Fruit fly (Drosophila melanogaster) whole organism, prepupa: ENCODE measurements around the gene Ran.
A peak's percentile ranks its signal among the peaks of the same experiment; 100 is the strongest.

Experiments used
- CG10631 ChIP-seq: fragments of 200-800 bp; sonication (Bioruptor generic); optimal IDR thresholded peaks from 2 replicates; lab custom pipeline; 2016; ENCODE audit warnings: missing biosample characterization, missing genetic modification characterization
- CG10669 ChIP-seq: fragments of 200-800 bp; sonication (Bioruptor generic); optimal IDR thresholded peaks from 3 replicates; lab custom pipeline; 2018; ENCODE audit warnings: missing biosample characterization, mild to moderate bottlenecking, missing genetic modification characterization, moderate library complexity
- CG11294 ChIP-seq: fragments of 200-800 bp; sonication (Bioruptor generic); IDR thresholded peaks from 2 replicates; pipeline ENCODE4 v1.3.6; 2022; ENCODE audit warnings: missing biosample characterization, missing genetic modification characterization
- CG11762 ChIP-seq: fragments of 200-800 bp; sonication (Bioruptor generic); optimal IDR thresholded peaks from 3 replicates; lab custom pipeline; 2016; ENCODE audit warnings: missing biosample characterization, missing genetic modification characterization; ENCODE audit not compliant: insufficient read depth
- CG15336 ChIP-seq: fragments of 200-800 bp; sonication (Bioruptor generic); IDR thresholded peaks from 2 replicates; pipeline ENCODE4 v1.3.6; 2022; ENCODE audit warnings: missing biosample characterization, missing genetic modification characterization
- CG16779 ChIP-seq: fragments of 200-800 bp; sonication (Bioruptor generic); optimal IDR thresholded peaks from 3 replicates; lab custom pipeline; 2017; ENCODE audit warnings: missing biosample characterization, mild to moderate bottlenecking, missing genetic modification characterization
- CG3032 ChIP-seq: fragments of 200-800 bp; optimal IDR thresholded peaks from 2 replicates; lab custom pipeline; 2019; ENCODE audit warnings: missing biosample characterization, mild to moderate bottlenecking, missing genetic modification characterization, moderate library complexity
- CG32006 ChIP-seq: fragments of 200-800 bp; sonication (Bioruptor generic); optimal IDR thresholded peaks from 3 replicates; lab custom pipeline; 2017; ENCODE audit warnings: missing biosample characterization, mild to moderate bottlenecking, missing genetic modification characterization
- CG34406 ChIP-seq: fragments of 200-800 bp; sonication (Bioruptor generic); optimal IDR thresholded peaks from 3 replicates; lab custom pipeline; 2016; ENCODE audit warnings: missing biosample characterization, missing genetic modification characterization
- CG3919 ChIP-seq: fragments of 200-800 bp; sonication (Bioruptor generic); optimal IDR thresholded peaks from 3 replicates; lab custom pipeline; 2016; ENCODE audit warnings: missing biosample characterization, missing genetic modification characterization
- CG4318 ChIP-seq: fragments of 200-800 bp; sonication (Bioruptor generic); optimal IDR thresholded peaks from 3 replicates; lab custom pipeline; 2017; ENCODE audit warnings: missing biosample characterization, mild to moderate bottlenecking, missing genetic modification characterization
- CG6163 ChIP-seq: fragments of 200-800 bp; sonication (Bioruptor generic); IDR thresholded peaks from 3 replicates; pipeline ENCODE4 v1.3.6; 2022; ENCODE audit warnings: missing biosample characterization, missing genetic modification characterization
- CG6276 ChIP-seq: fragments of 200-800 bp; sonication (Bioruptor generic); optimal IDR thresholded peaks from 2 replicates; lab custom pipeline; 2017; ENCODE audit warnings: missing biosample characterization, mild to moderate bottlenecking, missing genetic modification characterization
- CG6792 ChIP-seq: fragments of 200-800 bp; sonication (Bioruptor generic); optimal IDR thresholded peaks from 3 replicates; lab custom pipeline; 2016; ENCODE audit warnings: missing biosample characterization, missing genetic modification characterization
- CG6808 ChIP-seq: fragments of 200-800 bp; sonication (Bioruptor generic); optimal IDR thresholded peaks from 3 replicates; lab custom pipeline; 2017; ENCODE audit warnings: missing biosample characterization, missing genetic modification characterization, mild to moderate bottlenecking, moderate library complexity, missing genetic modification reagents
- CG6854 ChIP-seq: fragments of 200-800 bp; sonication (Bioruptor generic); optimal IDR thresholded peaks from 2 replicates; lab custom pipeline; 2017; ENCODE audit warnings: missing biosample characterization, mild to moderate bottlenecking, missing genetic modification characterization
- CG7368 ChIP-seq: fragments of 200-800 bp; sonication (Bioruptor generic); optimal IDR thresholded peaks from 3 replicates; lab custom pipeline; 2016; ENCODE audit warnings: missing biosample characterization, missing genetic modification characterization
- CG8119 ChIP-seq: fragments of 200-800 bp; sonication (Bioruptor generic); IDR thresholded peaks from 3 replicates; pipeline ENCODE4 v1.3.6; 2022; ENCODE audit warnings: missing biosample characterization, missing genetic modification characterization
- CG8319 ChIP-seq: fragments of 200-800 bp; sonication (Bioruptor generic); optimal IDR thresholded peaks from 3 replicates; lab custom pipeline; 2016; ENCODE audit warnings: missing biosample characterization, missing genetic modification characterization
- CG8632 ChIP-seq: fragments of 200-800 bp; sonication (Bioruptor generic); optimal IDR thresholded peaks from 3 replicates; lab custom pipeline; 2016; ENCODE audit warnings: missing biosample characterization, missing genetic modification characterization
- CG9139 ChIP-seq: fragments of 200-800 bp; sonication (Bioruptor generic); optimal IDR thresholded peaks from 3 replicates; lab custom pipeline; 2017; ENCODE audit warnings: missing biosample characterization, mild to moderate bottlenecking, missing genetic modification characterization
- Eip75B ChIP-seq: fragments of 200-800 bp; sonication (Bioruptor generic); optimal IDR thresholded peaks from 3 replicates; lab custom pipeline; 2016; ENCODE audit warnings: missing biosample characterization, missing genetic modification characterization
- Eip93F ChIP-seq: fragments of 200-800 bp; sonication (Bioruptor generic); optimal IDR thresholded peaks from 2 replicates; lab custom pipeline; 2016; ENCODE audit warnings: missing biosample characterization, mild to moderate bottlenecking, missing genetic modification characterization
- Ets21C ChIP-seq: fragments of 200-800 bp; sonication (Bioruptor generic); optimal IDR thresholded peaks from 3 replicates; lab custom pipeline; 2016; ENCODE audit warnings: missing biosample characterization, missing genetic modification characterization
- Ets96B ChIP-seq: fragments of 200-800 bp; optimal IDR thresholded peaks from 2 replicates; lab custom pipeline; 2019; ENCODE audit warnings: missing biosample characterization, mild to moderate bottlenecking, missing genetic modification characterization, moderate library complexity
- Gug ChIP-seq: fragments of 200-800 bp; sonication (Bioruptor generic); IDR thresholded peaks from 2 replicates; pipeline ENCODE4 v1.3.6; 2022; ENCODE audit warnings: missing biosample characterization, missing genetic modification characterization
- Hr38 ChIP-seq: sonication (Bioruptor generic); optimal IDR thresholded peaks from 2 replicates; lab custom pipeline; 2016; ENCODE audit warnings: missing biosample characterization, missing genetic modification characterization
- Hr4 ChIP-seq: fragments of 200-800 bp; sonication (Bioruptor generic); optimal IDR thresholded peaks from 3 replicates; lab custom pipeline; 2016; ENCODE audit warnings: missing biosample characterization, missing genetic modification characterization
- Lpt ChIP-seq: fragments of 200-800 bp; sonication (Bioruptor generic); optimal IDR thresholded peaks from 3 replicates; lab custom pipeline; 2016; ENCODE audit warnings: missing biosample characterization, missing genetic modification characterization
- Met ChIP-seq: fragments of 200-800 bp; sonication (Bioruptor generic); optimal IDR thresholded peaks from 3 replicates; lab custom pipeline; 2016; ENCODE audit warnings: missing biosample characterization, missing genetic modification characterization
- OdsH ChIP-seq: fragments of 200-800 bp; sonication (Bioruptor generic); optimal IDR thresholded peaks from 3 replicates; lab custom pipeline; 2016; ENCODE audit warnings: missing biosample characterization, missing genetic modification characterization
- Sox102F ChIP-seq: fragments of 200-800 bp; sonication (Bioruptor generic); optimal IDR thresholded peaks from 2 replicates; lab custom pipeline; 2016; ENCODE audit warnings: missing biosample characterization, mild to moderate bottlenecking, missing genetic modification characterization
- achi ChIP-seq: fragments of 200-800 bp; sonication (Bioruptor generic); optimal IDR thresholded peaks from 3 replicates; lab custom pipeline; 2016; ENCODE audit warnings: missing biosample characterization, missing genetic modification characterization
- acj6 ChIP-seq: fragments of 200-800 bp; sonication (Bioruptor generic); optimal IDR thresholded peaks from 3 replicates; lab custom pipeline; 2016; ENCODE audit warnings: missing biosample characterization, missing genetic modification characterization
- dac ChIP-seq: fragments of 200-800 bp; sonication (Bioruptor generic); optimal IDR thresholded peaks from 2 replicates; lab custom pipeline; 2017; ENCODE audit warnings: missing biosample characterization, mild to moderate bottlenecking, missing genetic modification characterization
- dsx ChIP-seq: fragments of 200-800 bp; optimal IDR thresholded peaks from 3 replicates; lab custom pipeline; 2019; ENCODE audit warnings: missing biosample characterization, mild to moderate bottlenecking, missing genetic modification characterization, moderate library complexity; ENCODE audit not compliant: poor library complexity, severe bottlenecking
- eg ChIP-seq: fragments of 200-800 bp; sonication (Bioruptor generic); IDR thresholded peaks from 3 replicates; pipeline ENCODE4 v1.3.6; 2022; ENCODE audit warnings: missing biosample characterization, missing genetic modification characterization
- esn ChIP-seq: fragments of 200-800 bp; sonication (Bioruptor generic); optimal IDR thresholded peaks from 2 replicates; lab custom pipeline; 2016; ENCODE audit warnings: missing biosample characterization, mild to moderate bottlenecking, missing genetic modification characterization, moderate library complexity
- fkh ChIP-seq: fragments of 200-800 bp; sonication (Bioruptor generic); optimal IDR thresholded peaks from 3 replicates; lab custom pipeline; 2017; ENCODE audit warnings: missing biosample characterization, mild to moderate bottlenecking, missing genetic modification characterization, moderate library complexity
- lz ChIP-seq: fragments of 200-800 bp; sonication (Bioruptor generic); optimal IDR thresholded peaks from 3 replicates; lab custom pipeline; 2016; ENCODE audit warnings: missing biosample characterization, missing genetic modification characterization
- net ChIP-seq: fragments of 200-800 bp; sonication (Bioruptor generic); optimal IDR thresholded peaks from 3 replicates; lab custom pipeline; 2016; ENCODE audit warnings: missing biosample characterization, missing genetic modification characterization
- pdm3 ChIP-seq: fragments of 200-800 bp; sonication (Bioruptor generic); optimal IDR thresholded peaks from 3 replicates; lab custom pipeline; 2016; ENCODE audit warnings: missing biosample characterization, missing genetic modification characterization
- salr ChIP-seq, 2 experiments: fragments of 200-800 bp; sonication (Bioruptor generic); optimal IDR thresholded peaks; 3 replicates each; lab custom pipeline; 2016 to 2018; ENCODE audit warnings: missing biosample characterization in 2 of 2, missing genetic modification characterization in 2 of 2, mild to moderate bottlenecking in 1 of 2
- spab ChIP-seq: fragments of 200-800 bp; sonication (Bioruptor generic); optimal IDR thresholded peaks from 2 replicates; lab custom pipeline; 2017; ENCODE audit warnings: missing biosample characterization, mild to moderate bottlenecking, missing genetic modification characterization, missing genetic modification reagents
- ss ChIP-seq, 2 experiments: fragments of 200-800 bp; sonication (Bioruptor generic); optimal IDR thresholded peaks; 2 replicates in 1 of 2; 3 replicates in 1 of 2; lab custom pipeline; 2017 to 2018; ENCODE audit warnings: mild to moderate bottlenecking in 2 of 2, missing biosample characterization in 2 of 2, missing genetic modification characterization in 2 of 2, moderate library complexity in 1 of 2
- svp ChIP-seq: fragments of 200-800 bp; sonication (Bioruptor generic); peaks from one replicate; lab custom pipeline; 2016; ENCODE audit warnings: missing biosample characterization, missing genetic modification characterization
- topi ChIP-seq: fragments of 200-800 bp; sonication (Bioruptor generic); optimal IDR thresholded peaks from 3 replicates; lab custom pipeline; 2016; ENCODE audit warnings: missing biosample characterization, missing genetic modification characterization

Gene Ran

DNA sequence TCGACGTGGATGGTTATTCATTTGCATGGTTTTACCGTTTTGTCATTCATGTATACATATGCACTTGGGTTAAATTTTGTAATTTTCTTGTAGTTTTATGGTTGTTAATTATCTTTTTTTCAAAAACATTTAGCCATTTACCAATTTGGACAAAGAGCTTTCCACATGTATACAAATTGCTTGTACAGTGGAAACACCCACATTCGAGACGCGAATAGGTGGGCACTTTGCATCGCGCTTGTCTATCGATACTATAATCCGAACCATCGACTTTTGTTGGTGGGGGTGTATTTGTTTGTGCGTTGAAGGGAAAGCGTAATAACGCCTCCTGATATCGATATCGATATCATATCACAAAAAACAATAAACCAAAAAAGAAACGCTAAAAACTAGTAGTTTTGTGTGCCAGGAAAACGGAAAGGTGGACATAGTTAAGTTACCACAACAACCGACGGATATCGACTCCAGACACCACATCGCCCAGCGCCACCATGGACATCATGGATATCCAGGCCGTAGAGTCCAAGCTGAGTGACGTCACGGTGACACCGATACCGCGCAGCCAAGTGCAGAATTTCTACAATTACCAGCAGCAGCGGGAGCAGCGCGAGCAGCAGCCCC lies 10.8 kb downstream of the Ran start, which contains the start of gene CDK2AP1 (continued):
- TF ChIP-seq CG6276 (no peak), esn (GFP tag; lab: Kevin White, UChicago) (no peak), CG15336 (GFP tag; lab: Robert Waterston, UW) (no peak), pdm3 (GFP tag; lab: Kevin White, UChicago) (peak; percentile 30), CG11762 (GFP tag; lab: Kevin White, UChicago) (no peak), CG11294 (GFP tag; lab: Robert Waterston, UW) (no peak), CG32006 (GFP tag; lab: Kevin White, UChicago) (peak; percentile 7), CG3919 (GFP tag; lab: Kevin White, UChicago) (no peak)
- TF ChIP-seq, all 60 proteins: peak for 13

- no peak for TF ChIP-seq Gug
- TF ChIP-seq Lpt (GFP tag; lab: Kevin White, UChicago), result no peak
- TF ChIP-seq Met (GFP tag; lab: Kevin White, UChicago), result peak; percentile 39
- TF ChIP-seq OdsH (GFP tag; lab: Kevin White, UChicago), result no peak
- TF ChIP-seq spab, result no peak
- peak; percentile 34 for TF ChIP-seq achi (GFP tag; lab: Kevin White, UChicago)
- TF ChIP-seq CG6792 (GFP tag; lab: Kevin White, UChicago), result no peak
- peak; percentile 36 for TF ChIP-seq CG10631
- no peak for TF ChIP-seq CG6808 (GFP tag; lab: Kevin White, UChicago)
- no peak for TF ChIP-seq CG6854 (GFP tag; lab: Kevin White, UChicago)
- TF ChIP-seq Eip75B (GFP tag; lab: Kevin White, UChicago), result no peak
- peak; percentile 34 for TF ChIP-seq CG7368 (GFP tag; lab: Kevin White, UChicago)
- TF ChIP-seq CG34406 (GFP tag; lab: Kevin White, UChicago), result no peak
- peak; percentile 35 for TF ChIP-seq esn (GFP tag; lab: Kevin White, UChicago)
- TF ChIP-seq net (GFP tag; lab: Kevin White, UChicago), result no peak
- no peak for TF ChIP-seq Ets96B (tag; lab: Kevin White, UChicago)
- TF ChIP-seq CG4318 (GFP tag; lab: Kevin White, UChicago), result no peak
- no peak for TF ChIP-seq CG10669 (GFP tag; lab: Kevin White, UChicago)
- TF ChIP-seq eg (GFP tag; lab: Robert Waterston, UW), result no peak
- TF ChIP-seq CG3919 (GFP tag; lab: Kevin White, UChicago), result no peak
- TF ChIP-seq CG8319 (GFP tag; lab: Kevin White, UChicago), result peak; percentile 2
- no peak for TF ChIP-seq CG6163 (GFP tag; lab: Robert Waterston, UW)
- TF ChIP-seq Eip93F (GFP tag; lab: Kevin White, UChicago), result no peak
- TF ChIP-seq CG6276, result no peak
- peak; percentile 76 for TF ChIP-seq svp
- no peak for TF ChIP-seq dac
- TF ChIP-seq dsx (GFP tag; lab: Kevin White, UChicago), result no peak
- TF ChIP-seq fkh, result peak; percentile 31
- no peak for TF ChIP-seq Ets21C (GFP tag; lab: Kevin White, UChicago)
- TF ChIP-seq CG8119 (GFP tag; lab: Robert Waterston, UW), result no peak
- TF ChIP-seq CG3032 (tag; lab: Kevin White, UChicago), result no peak
- peak; percentile 48 for TF ChIP-seq lz (GFP tag; lab: Kevin White, UChicago)
- no peak for TF ChIP-seq CG16779
- TF ChIP-seq Sox102F, result no peak
- no peak for TF ChIP-seq ss (GFP tag; optimal IDR thresholded peaks at IDR 0.05; lab: Kevin White, UChicago)
- TF ChIP-seq Hr4 (GFP tag; lab: Kevin White, UChicago), result no peak
- peak; percentile 37 for TF ChIP-seq topi (GFP tag; lab: Kevin White, UChicago)
- no peak for TF ChIP-seq CG8632
- TF ChIP-seq salr (GFP tag; optimal IDR thresholded peaks at IDR 0.05; lab: Kevin White, UChicago), result no peak
- peak; percentile 2 for TF ChIP-seq CG9139 (GFP tag; lab: Kevin White, UChicago)
- TF ChIP-seq acj6 (GFP tag; lab: Kevin White, UChicago), result peak; percentile 4
- TF ChIP-seq pdm3 (GFP tag; lab: Kevin White, UChicago), result no peak
- no peak for TF ChIP-seq Hr38
Observed at dm6 chrX:11136587-11137512, 11.7 kb downstream of the Ran start, which contains the start of gene Klp10A. Gene Klp10A, minus strand, starts transcription at chrX:11137118.
